Fruit fly (Drosophila melanogaster): Measurements from ENCODE around the gene tw.

The tw gene

dm6 chrX:755642-756332, 28.8 kb upstream of the tw start:
- TF ChIP-seq usp (GFP tag; optimal IDR thresholded peaks at IDR 0.05) (no peak), lola (GFP tag; optimal IDR thresholded peaks at IDR 0.05) (no peak), sage (GFP tag; optimal IDR thresholded peaks at IDR 0.05) (peak; percentile 59), brk (GFP tag; optimal IDR thresholded peaks at IDR 0.05) (no peak), psq (GFP tag; optimal IDR thresholded peaks at IDR 0.05) (peak; percentile 71), pan (optimal IDR thresholded peaks at IDR 0.05) (no peak), fru (GFP tag; optimal IDR thresholded peaks at IDR 0.05) (peak; percentile 90), Rel (GFP tag; optimal IDR thresholded peaks at IDR 0.05) (peak; percentile 58), Rel (tag; optimal IDR thresholded peaks at IDR 0.05) (peak; percentile 54), ey (GFP tag; optimal IDR thresholded peaks at IDR 0.05) (peak; percentile 90), CG9705 (GFP tag; optimal IDR thresholded peaks at IDR 0.05) (no peak), Hr83 (GFP tag; optimal IDR thresholded peaks at IDR 0.05; ENCODE audit: poor library complexity, severe bottlenecking) (peak; percentile 44), Sp1 (GFP tag; optimal IDR thresholded peaks at IDR 0.05) (peak; percentile 76), HLH106 (tag; optimal IDR thresholded peaks at IDR 0.05) (peak; percentile 80), jim (GFP tag; optimal IDR thresholded peaks at IDR 0.05) (no peak), Jra (GFP tag; optimal IDR thresholded peaks at IDR 0.05) (peak; percentile 59), dmrt93B (GFP tag; optimal IDR thresholded peaks at IDR 0.05) (peak; percentile 66), CrebA (GFP tag; optimal IDR thresholded peaks at IDR 0.05; ENCODE audit: borderline replicate concordance) (no peak), Abd-B (GFP tag; optimal IDR thresholded peaks at IDR 0.05) (no peak), Mio (GFP tag; optimal IDR thresholded peaks at IDR 0.05) (peak; percentile 67), Dif (GFP tag; optimal IDR thresholded peaks at IDR 0.05; ENCODE audit: partially characterized antibody) (no peak), foxo (GFP tag; optimal IDR thresholded peaks at IDR 0.05) (peak; percentile 28 to 91), OdsH (GFP tag; optimal IDR thresholded peaks at IDR 0.05) (peak; percentile 87), dsf (GFP tag; optimal IDR thresholded peaks at IDR 0.05; ENCODE audit: borderline replicate concordance) (no peak), GATAd (GFP tag; optimal IDR thresholded peaks at IDR 0.05) (no peak), woc (GFP tag; optimal IDR thresholded peaks at IDR 0.05) (peak; percentile 66), br (GFP tag; optimal IDR thresholded peaks at IDR 0.05) (peak; percentile 89), Vsx2 (GFP tag; optimal IDR thresholded peaks at IDR 0.05; ENCODE audit: partially characterized antibody) (no peak), sv (GFP tag; optimal IDR thresholded peaks at IDR 0.05) (peak; percentile 82), dl (GFP tag; optimal IDR thresholded peaks at IDR 0.05; ENCODE audit: insufficient read depth in 1 of 2, partially characterized antibody in 2 of 2) (no peak), tai (GFP tag; optimal IDR thresholded peaks at IDR 0.05) (no peak), CG32264 (GFP tag; optimal IDR thresholded peaks at IDR 0.05) (peak; percentile 74), h (GFP tag; optimal IDR thresholded peaks at IDR 0.05) (peak; percentile 94), Hnf4 (GFP tag; optimal IDR thresholded peaks at IDR 0.05) (peak; percentile 86), Dfd (GFP tag; optimal IDR thresholded peaks at IDR 0.05) (no peak), Hr78 (GFP tag; optimal IDR thresholded peaks at IDR 0.05) (no peak), rgr (GFP tag; optimal IDR thresholded peaks at IDR 0.05) (peak; percentile 92), Myc (optimal IDR thresholded peaks at IDR 0.05) (no peak), N (GFP tag; optimal IDR thresholded peaks at IDR 0.05) (no peak)

DNA sequence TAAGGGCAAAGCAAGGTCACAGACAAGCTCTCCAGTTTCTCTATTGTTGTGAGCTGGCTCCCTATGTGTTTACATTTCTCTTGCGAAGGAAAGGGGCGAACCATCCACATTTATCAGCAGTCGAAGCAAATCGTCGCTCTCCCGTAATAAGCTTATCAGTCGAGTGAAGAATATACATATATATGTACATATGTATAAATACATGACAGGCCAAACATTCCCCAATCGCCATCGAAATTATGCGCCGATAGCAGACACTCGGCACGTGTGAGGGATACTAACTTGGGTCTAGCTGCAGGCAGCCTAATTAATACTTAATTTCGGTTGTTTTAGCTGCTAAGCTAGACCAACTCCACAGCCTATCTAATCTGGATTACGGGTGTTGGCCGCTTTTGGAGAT, 27.7 kb upstream of the tw start:
- TF ChIP-seq rgr (GFP tag; optimal IDR thresholded peaks at IDR 0.05): no peak
- no peak for TF ChIP-seq tai (GFP tag; optimal IDR thresholded peaks at IDR 0.05)
- TF ChIP-seq Vsx2 (GFP tag; optimal IDR thresholded peaks at IDR 0.05; ENCODE audit: partially characterized antibody): no peak
- TF ChIP-seq sv (GFP tag; optimal IDR thresholded peaks at IDR 0.05): no peak
- TF ChIP-seq N (GFP tag; optimal IDR thresholded peaks at IDR 0.05): no peak
- no peak for TF ChIP-seq ey (GFP tag; optimal IDR thresholded peaks at IDR 0.05)
- TF ChIP-seq psq (GFP tag; optimal IDR thresholded peaks at IDR 0.05): no peak
- TF ChIP-seq CG9705 (GFP tag; optimal IDR thresholded peaks at IDR 0.05): no peak
- no peak for TF ChIP-seq GATAd (GFP tag; optimal IDR thresholded peaks at IDR 0.05)
- no peak for TF ChIP-seq Dfd (GFP tag; optimal IDR thresholded peaks at IDR 0.05)
- TF ChIP-seq foxo (GFP tag; optimal IDR thresholded peaks at IDR 0.05): no peak
- peak; percentile 12 for TF ChIP-seq Rel (GFP tag; optimal IDR thresholded peaks at IDR 0.05)
- TF ChIP-seq Rel (tag; optimal IDR thresholded peaks at IDR 0.05): peak; percentile 5
- TF ChIP-seq Sp1 (GFP tag; optimal IDR thresholded peaks at IDR 0.05): no peak
- no peak for TF ChIP-seq jim (GFP tag; optimal IDR thresholded peaks at IDR 0.05)
- TF ChIP-seq Mio (GFP tag; optimal IDR thresholded peaks at IDR 0.05): no peak
- peak; percentile 22 for TF ChIP-seq h (GFP tag; optimal IDR thresholded peaks at IDR 0.05)
